Worm (Caenorhabditis elegans): Measurements from ENCODE around the gene F01G10.10.

- TF ChIP-seq nhr-11 (tag; optimal IDR thresholded peaks at IDR 0.05) = no peak
- no peak for TF ChIP-seq fkh-6 (tag; optimal IDR thresholded peaks at IDR 0.05)
- TF ChIP-seq zip-5 (tag; optimal IDR thresholded peaks at IDR 0.05) = no peak
These were observed 27.9 kb downstream of the F01G10.10 start, which contains the start of gene Y43C5A.3 for ce11 chrIV:10273781-10274313.

Data from whole organism, late embryonic.